Fruit fly (Drosophila melanogaster): ENCODE data around the gene Sas10.

Gene Sas10

dm6 chrX:5322459-5322883, 5.3 kb downstream of the Sas10 start, which contains the start of gene Rnp4F (continued):
- peak; percentile 94 for TF ChIP-seq row (GFP tag; IDR thresholded peaks at IDR 0.05)
- peak; percentile 74 for TF ChIP-seq CG9797 (GFP tag; optimal IDR thresholded peaks at IDR 0.05)
- peak; percentile 38 for TF ChIP-seq CG8290 (GFP tag; optimal IDR thresholded peaks at IDR 0.05)
- TF ChIP-seq CG8290 (tag; optimal IDR thresholded peaks at IDR 0.05) = no peak
- TF ChIP-seq kni (GFP tag; optimal IDR thresholded peaks at IDR 0.05) = no peak
- TF ChIP-seq CG7987 (GFP tag; optimal IDR thresholded peaks at IDR 0.05) = peak; percentile 7
- no peak for TF ChIP-seq org-1 (GFP tag; optimal IDR thresholded peaks at IDR 0.05)
- peak; percentile 47 for TF ChIP-seq CG31224 (GFP tag; IDR thresholded peaks at IDR 0.05)
- TF ChIP-seq Doc3 (GFP tag; IDR thresholded peaks at IDR 0.05; ENCODE audit: partially characterized antibody) = peak; percentile 62; the same call in 2 of the 3 replicates
- no peak for TF ChIP-seq h (optimal IDR thresholded peaks at IDR 0.05)
- TF ChIP-seq Bdp1 (GFP tag; optimal IDR thresholded peaks at IDR 0.05) = peak; percentile 37
- TF ChIP-seq nmo (GFP tag; optimal IDR thresholded peaks at IDR 0.05) = peak; percentile 71
- TF ChIP-seq Lpt (GFP tag; optimal IDR thresholded peaks at IDR 0.05) = no peak
- TF ChIP-seq Oli (tag; optimal IDR thresholded peaks at IDR 0.05) = no peak
- peak; percentile 77 for TF ChIP-seq pho (GFP tag; optimal IDR thresholded peaks at IDR 0.05)
- TF ChIP-seq CG2712 (tag; optimal IDR thresholded peaks at IDR 0.05) = peak; percentile 34
- peak; percentile 77 to 80 for TF ChIP-seq dpn (GFP tag; optimal IDR thresholded peaks at IDR 0.05)
- peak; percentile 41 for TF ChIP-seq Mes4 (GFP tag; optimal IDR thresholded peaks at IDR 0.05)
- no peak; the same call in 1 of the 2 replicates for TF ChIP-seq CG31441 (GFP tag; IDR thresholded peaks at IDR 0.05)
- TF ChIP-seq Dll (GFP tag; IDR thresholded peaks at IDR 0.05; ENCODE audit: partially characterized antibody) = peak; percentile 76
- TF ChIP-seq otp (GFP tag; IDR thresholded peaks at IDR 0.05) = no peak
- TF ChIP-seq CHES-1-like (GFP tag; optimal IDR thresholded peaks at IDR 0.05) = peak; percentile 81
- peak; percentile 56 for TF ChIP-seq kay (GFP tag; optimal IDR thresholded peaks at IDR 0.05)
- no peak for TF ChIP-seq CG6683 (GFP tag; optimal IDR thresholded peaks at IDR 0.05)
- peak; percentile 11 for TF ChIP-seq CG15269 (tag; optimal IDR thresholded peaks at IDR 0.05)
- peak; percentile 73 for TF ChIP-seq pnt (GFP tag; optimal IDR thresholded peaks at IDR 0.05)
- TF ChIP-seq D19A (tag; optimal IDR thresholded peaks at IDR 0.05) = no peak
- peak; percentile 87 for TF ChIP-seq HLH54F (GFP tag; optimal IDR thresholded peaks at IDR 0.05)
- TF ChIP-seq dm (GFP tag; optimal IDR thresholded peaks at IDR 0.05) = peak; percentile 59
- peak; percentile 9 for TF ChIP-seq CG4854 (GFP tag; optimal IDR thresholded peaks at IDR 0.05)
- TF ChIP-seq CG17361 (GFP tag; IDR thresholded peaks at IDR 0.05) = no peak; the same call in 1 of the 3 replicates
- no peak for TF ChIP-seq grn (GFP tag; optimal IDR thresholded peaks at IDR 0.05)
- peak; percentile 90 for TF ChIP-seq CG9932 (GFP tag; IDR thresholded peaks at IDR 0.05)
- TF ChIP-seq CG17359 (tag; optimal IDR thresholded peaks at IDR 0.05) = peak; percentile 64
- peak; percentile 59 for TF ChIP-seq Chrac-16 (GFP tag; optimal IDR thresholded peaks at IDR 0.05)
- no peak for TF ChIP-seq sd (tag; optimal IDR thresholded peaks at IDR 0.05)
- no peak for TF ChIP-seq fru (optimal IDR thresholded peaks at IDR 0.05)
- TF ChIP-seq CG13424 (tag; optimal IDR thresholded peaks at IDR 0.05) = peak; percentile 55
- no peak for TF ChIP-seq schlank (tag; optimal IDR thresholded peaks at IDR 0.05)
- TF ChIP-seq CG34224 (GFP tag; IDR thresholded peaks at IDR 0.05; ENCODE audit: partially characterized antibody) = peak; percentile 64
- TF ChIP-seq Poxn (GFP tag; IDR thresholded peaks at IDR 0.05) = peak; percentile 27; the same call in 1 of the 2 replicates
- peak; percentile 49 for TF ChIP-seq CG12104 (GFP tag; optimal IDR thresholded peaks at IDR 0.05)
- no peak for TF ChIP-seq dan (GFP tag; IDR thresholded peaks at IDR 0.05)
- TF ChIP-seq Hmx (GFP tag; optimal IDR thresholded peaks at IDR 0.05) = no peak
- peak; percentile 53; the same call in 1 of the 3 replicates for TF ChIP-seq H15 (GFP tag; IDR thresholded peaks at IDR 0.05)
- peak; percentile 56 for TF ChIP-seq CG15514 (GFP tag; optimal IDR thresholded peaks at IDR 0.05)
- no peak for TF ChIP-seq Neu2 (GFP tag; optimal IDR thresholded peaks at IDR 0.05; ENCODE audit: borderline replicate concordance)
- TF ChIP-seq tio (GFP tag; optimal IDR thresholded peaks at IDR 0.05) = no peak
- TF ChIP-seq run (tag; optimal IDR thresholded peaks at IDR 0.05) = no peak
- peak; percentile 67 for TF ChIP-seq Hr3 (GFP tag; optimal IDR thresholded peaks at IDR 0.05)
- TF ChIP-seq Mrtf (GFP tag; IDR thresholded peaks at IDR 0.05) = peak; percentile 57; the same call in 2 of the 3 replicates
- no peak for TF ChIP-seq CG6765 (GFP tag; optimal IDR thresholded peaks at IDR 0.05)

Measured in whole organism, embryonic.